Fruit fly (Drosophila melanogaster): ENCODE results near the gene CG15478.

The CG15478 gene

DNA sequence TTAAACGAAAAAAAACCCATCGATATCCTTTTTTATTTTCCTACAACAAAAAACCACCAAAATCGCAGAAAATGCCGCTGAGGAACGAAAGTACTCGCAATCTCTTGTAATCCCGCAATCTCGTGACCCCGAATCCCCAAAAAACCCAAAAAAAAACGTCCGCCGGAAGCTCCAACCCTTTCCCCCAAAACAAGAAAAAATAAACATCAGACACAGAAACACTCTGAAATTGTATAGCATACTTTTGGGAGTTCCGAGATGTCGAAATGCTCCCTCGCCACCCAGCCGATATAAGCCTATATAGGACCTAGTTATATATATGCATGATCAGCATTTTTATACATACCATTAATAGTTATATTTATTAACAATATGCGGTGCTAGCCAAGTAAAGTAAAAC, 40.9 kb downstream of the CG15478 start:
- no peak for TF ChIP-seq fru (GFP tag; optimal IDR thresholded peaks at IDR 0.05)
- no peak for TF ChIP-seq Mio (GFP tag; optimal IDR thresholded peaks at IDR 0.05)
- TF ChIP-seq foxo (GFP tag; optimal IDR thresholded peaks at IDR 0.05), result no peak
- TF ChIP-seq br (GFP tag; optimal IDR thresholded peaks at IDR 0.05), result no peak
- TF ChIP-seq tai (GFP tag; optimal IDR thresholded peaks at IDR 0.05), result no peak
- TF ChIP-seq Jra (GFP tag; optimal IDR thresholded peaks at IDR 0.05), result no peak
- TF ChIP-seq Hr83 (GFP tag; optimal IDR thresholded peaks at IDR 0.05; ENCODE audit: poor library complexity, severe bottlenecking), result no peak
- TF ChIP-seq ey (GFP tag; optimal IDR thresholded peaks at IDR 0.05), result no peak

DNA sequence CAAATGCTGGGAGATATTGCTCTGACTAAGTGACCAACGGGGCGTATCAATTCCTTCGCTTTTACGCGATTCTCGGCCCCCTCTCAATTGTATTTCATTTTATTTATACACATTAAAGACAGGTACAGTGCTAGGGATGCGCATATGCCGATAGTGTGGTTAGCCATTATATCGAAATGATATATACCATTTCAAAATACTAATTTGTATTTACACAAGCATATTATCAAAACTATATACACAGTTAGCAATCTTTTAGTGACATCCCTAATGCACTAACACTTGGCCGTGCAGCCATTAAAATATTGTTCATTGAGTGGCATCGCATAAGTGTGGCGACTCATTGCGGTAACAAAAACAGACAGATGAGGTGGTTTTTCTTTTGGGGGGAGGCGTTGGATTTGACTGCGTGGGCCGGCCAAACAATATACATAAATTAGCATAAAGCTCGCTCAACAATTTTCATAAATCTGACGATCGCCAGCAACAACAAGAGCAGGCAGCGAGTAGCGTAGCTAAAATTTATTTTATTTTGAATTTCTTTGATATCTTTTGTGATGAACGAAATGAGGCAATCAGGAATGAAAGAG, 51.0 kb downstream of the CG15478 start:
- TF ChIP-seq Rel (GFP tag; optimal IDR thresholded peaks at IDR 0.05) (no peak), Rel (tag; optimal IDR thresholded peaks at IDR 0.05) (no peak), HLH106 (tag; optimal IDR thresholded peaks at IDR 0.05) (peak; percentile 9), h (GFP tag; optimal IDR thresholded peaks at IDR 0.05) (peak; percentile 26)

dm6 chrX:7663910-7664309, 53.8 kb downstream of the CG15478 start:
- peak; percentile 65 for TF ChIP-seq Dfd (GFP tag; optimal IDR thresholded peaks at IDR 0.05)
- TF ChIP-seq brk (GFP tag; optimal IDR thresholded peaks at IDR 0.05), result no peak
